Fruit fly (Drosophila melanogaster): Measurements from ENCODE around the gene CG34284.

dm6 chr3R:18897821-18898220 lies 4.9 kb downstream of the CG34284 start, which contains the start of gene CG14297:
- TF ChIP-seq Myc (optimal IDR thresholded peaks at IDR 0.05) (no peak), OdsH (GFP tag; optimal IDR thresholded peaks at IDR 0.05) (no peak), Rel (GFP tag; optimal IDR thresholded peaks at IDR 0.05) (no peak), Rel (tag; optimal IDR thresholded peaks at IDR 0.05) (no peak), jim (GFP tag; optimal IDR thresholded peaks at IDR 0.05) (no peak), pan (optimal IDR thresholded peaks at IDR 0.05) (no peak), lola (GFP tag; optimal IDR thresholded peaks at IDR 0.05) (no peak), fru (GFP tag; optimal IDR thresholded peaks at IDR 0.05) (no peak), Mio (GFP tag; optimal IDR thresholded peaks at IDR 0.05) (no peak), Dfd (GFP tag; optimal IDR thresholded peaks at IDR 0.05) (no peak), br (GFP tag; optimal IDR thresholded peaks at IDR 0.05) (no peak), Abd-B (GFP tag; optimal IDR thresholded peaks at IDR 0.05) (no peak), CG32264 (GFP tag; optimal IDR thresholded peaks at IDR 0.05) (no peak)
